Worm (Caenorhabditis elegans): ENCODE results near the gene T12G3.6.

DNA sequence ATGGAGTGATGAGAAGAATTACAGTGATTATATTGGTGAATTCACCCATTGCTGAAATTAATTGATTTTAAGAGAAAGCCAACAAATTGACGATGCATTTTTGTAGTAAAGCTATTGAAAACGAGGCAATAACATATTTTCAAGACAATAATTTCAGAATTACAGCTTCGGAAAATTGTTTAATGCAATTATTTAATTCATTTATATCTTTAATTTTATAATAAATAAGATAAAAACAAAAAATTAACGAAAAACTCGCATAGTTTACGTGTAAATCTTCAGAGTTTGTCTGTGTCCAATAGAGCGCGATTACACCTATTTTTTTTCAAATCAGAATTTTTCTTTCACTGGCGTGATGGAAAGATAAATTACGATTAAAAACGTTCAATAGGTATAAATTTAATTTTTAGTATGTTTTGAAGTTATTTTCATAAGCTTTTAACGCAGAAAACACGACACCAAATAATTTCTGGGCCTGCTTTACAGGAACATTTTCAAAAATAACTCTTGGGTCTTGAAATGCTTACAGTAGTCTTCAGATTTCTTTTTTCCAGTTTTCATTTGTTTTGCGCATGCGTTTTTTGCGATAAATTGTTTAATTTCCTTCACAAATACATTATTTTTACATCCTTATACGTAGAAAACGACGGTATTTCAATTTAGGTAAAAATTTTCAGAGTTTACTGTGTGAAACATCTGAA, 47.2 kb upstream of the T12G3.6 start, which contains the start of gene tmed-1:
- TF ChIP-seq him-1 (tag; optimal IDR thresholded peaks at IDR 0.05) (no peak), W03F9.2 (tag; optimal IDR thresholded peaks at IDR 0.05) (peak; percentile 49)
